Fruit fly (Drosophila melanogaster) whole organism, embryonic: ENCODE measurements around the gene Fpgs1.

ENCODE experiments used
- Asciz ChIP-seq: fragments of 200-800 bp; sonication (Bioruptor generic); optimal IDR thresholded peaks from 2 replicates; lab custom pipeline; 2017; ENCODE audit warnings: missing biosample characterization, mild to moderate bottlenecking, missing genetic modification characterization, missing genetic modification reagents
- B-H1 ChIP-seq: fragments of 200-800 bp; sonication (Bioruptor generic); IDR thresholded peaks from 3 replicates; pipeline ENCODE4 v1.3.6; 2022; ENCODE audit warnings: missing biosample characterization, missing genetic modification characterization
- B-H2 ChIP-seq: fragments of 200-800 bp; sonication (Bioruptor generic); optimal IDR thresholded peaks from 2 replicates; lab custom pipeline; 2018; ENCODE audit warnings: missing biosample characterization, mild to moderate bottlenecking, missing genetic modification characterization
- CG10147 ChIP-seq: fragments of 200-800 bp; sonication (Bioruptor generic); optimal IDR thresholded peaks from 2 replicates; lab custom pipeline; 2019; ENCODE audit warnings: missing biosample characterization, mild to moderate bottlenecking, missing genetic modification characterization, moderate library complexity
- CG10366 ChIP-seq: fragments of 200-800 bp; sonication (Bioruptor generic); IDR thresholded peaks from 2 replicates; pipeline ENCODE4 v1.3.6; 2022; ENCODE audit warnings: missing biosample characterization, missing genetic modification characterization
- CG10431 ChIP-seq: fragments of 200-800 bp; sonication (Bioruptor generic); optimal IDR thresholded peaks from 3 replicates; lab custom pipeline; 2018; ENCODE audit warnings: missing biosample characterization, mild to moderate bottlenecking, missing genetic modification characterization
- CG10565 ChIP-seq: fragments of 200-800 bp; sonication (Bioruptor generic); optimal IDR thresholded peaks from 3 replicates; lab custom pipeline; 2016; ENCODE audit warnings: missing biosample characterization, mild to moderate bottlenecking, missing genetic modification characterization
- CG12744 ChIP-seq: fragments of 200-800 bp; sonication (Bioruptor generic); optimal IDR thresholded peaks from 2 replicates; lab custom pipeline; 2016; ENCODE audit warnings: missing biosample characterization, missing genetic modification characterization
- CG14050 ChIP-seq: fragments of 200-800 bp; sonication (Bioruptor generic); IDR thresholded peaks from 3 replicates; pipeline ENCODE4 v1.3.6; 2022; ENCODE audit warnings: missing biosample characterization, missing genetic modification characterization
- CG14667 ChIP-seq: fragments of 200-800 bp; sonication (Bioruptor generic); IDR thresholded peaks from 2 replicates; pipeline ENCODE4 v1.3.6; 2022; ENCODE audit warnings: missing biosample characterization, missing genetic modification characterization
- CG16815 ChIP-seq: fragments of 200-800 bp; sonication (Bioruptor generic); optimal IDR thresholded peaks from 3 replicates; lab custom pipeline; 2017; ENCODE audit warnings: missing biosample characterization, mild to moderate bottlenecking, missing genetic modification characterization
- CG16863 ChIP-seq: fragments of 200-800 bp; sonication (Bioruptor generic); optimal IDR thresholded peaks from 3 replicates; lab custom pipeline; 2016; ENCODE audit warnings: missing biosample characterization, missing genetic modification characterization
- CG17328 ChIP-seq: fragments of 200-800 bp; sonication (Bioruptor generic); IDR thresholded peaks from 2 replicates; pipeline ENCODE4 v1.3.6; 2022; ENCODE audit warnings: missing biosample characterization, missing genetic modification characterization
- CG17385 ChIP-seq: fragments of 200-800 bp; sonication (Bioruptor generic); optimal IDR thresholded peaks from 3 replicates; lab custom pipeline; 2018; ENCODE audit warnings: missing biosample characterization, mild to moderate bottlenecking, missing genetic modification characterization
- CG30431 ChIP-seq: fragments of 200-800 bp; sonication (Bioruptor generic); optimal IDR thresholded peaks from 2 replicates; lab custom pipeline; 2017; ENCODE audit warnings: missing biosample characterization, missing genetic modification characterization
- CG3407 ChIP-seq: fragments of 200-800 bp; sonication (Bioruptor generic); optimal IDR thresholded peaks from 2 replicates; lab custom pipeline; 2018; ENCODE audit warnings: missing biosample characterization, mild to moderate bottlenecking, missing genetic modification characterization
- CG34422 ChIP-seq: fragments of 200-800 bp; sonication (Bioruptor generic); IDR thresholded peaks from 3 replicates; pipeline ENCODE4 v1.3.6; 2022; ENCODE audit warnings: missing biosample characterization, missing genetic modification characterization
- CG3726 ChIP-seq: fragments of 200-800 bp; sonication (Bioruptor generic); IDR thresholded peaks from 3 replicates; pipeline ENCODE4, ENCODE4 v1.3.6; 2022; ENCODE audit warnings: missing biosample characterization, missing genetic modification characterization
- CG3847 ChIP-seq: fragments of 200-800 bp; sonication (Bioruptor generic); IDR thresholded peaks from 2 replicates; pipeline ENCODE4 v1.3.6; 2022; ENCODE audit warnings: missing biosample characterization, missing genetic modification characterization
- CG4617 ChIP-seq: fragments of 200-800 bp; sonication (Bioruptor generic); optimal IDR thresholded peaks from 3 replicates; lab custom pipeline; 2016; ENCODE audit warnings: missing biosample characterization, missing genetic modification characterization, borderline replicate concordance
- CG4730 ChIP-seq: fragments of 200-800 bp; sonication (Bioruptor generic); IDR thresholded peaks from 2 replicates; pipeline ENCODE4 v1.3.6; 2022; ENCODE audit warnings: missing biosample characterization, missing genetic modification characterization
- CG6813 ChIP-seq: fragments of 200-800 bp; sonication (Bioruptor generic); optimal IDR thresholded peaks from 2 replicates; lab custom pipeline; 2017; ENCODE audit warnings: missing biosample characterization, missing genetic modification characterization, mild to moderate bottlenecking, moderate library complexity, missing genetic modification reagents
- CHES-1-like ChIP-seq: fragments of 200-800 bp; sonication (Bioruptor generic); optimal IDR thresholded peaks from 2 replicates; lab custom pipeline; 2016; ENCODE audit warnings: missing biosample characterization, missing genetic modification characterization
- CTCF ChIP-seq: fragments of 200-800 bp; sonication (Bioruptor generic); optimal IDR thresholded peaks from 2 replicates; lab custom pipeline; 2017; ENCODE audit warnings: missing biosample characterization, mild to moderate bottlenecking, missing genetic modification characterization, moderate library complexity
- Dad ChIP-seq: fragments of 200-800 bp; sonication (Bioruptor generic); optimal IDR thresholded peaks from 3 replicates; lab custom pipeline; 2016; ENCODE audit warnings: missing biosample characterization, missing genetic modification characterization
- Dbx ChIP-seq: fragments of 200-800 bp; sonication (Bioruptor generic); IDR thresholded peaks from 3 replicates; pipeline ENCODE4 v1.3.6; 2022; ENCODE audit warnings: missing biosample characterization, missing genetic modification characterization
- Dip3 ChIP-seq: fragments of 200-800 bp; sonication (Bioruptor generic); optimal IDR thresholded peaks from 3 replicates; lab custom pipeline; 2016; ENCODE audit warnings: missing biosample characterization, missing genetic modification characterization
- E2f1 ChIP-seq: fragments of 200-800 bp; sonication (Bioruptor generic); IDR thresholded peaks from 2 replicates; pipeline ENCODE4 v1.3.6; 2022; ENCODE audit warnings: missing biosample characterization, missing genetic modification characterization
- Ets97D ChIP-seq: fragments of 200-800 bp; sonication (Bioruptor generic); optimal IDR thresholded peaks from 3 replicates; lab custom pipeline; 2016; ENCODE audit warnings: missing biosample characterization, missing genetic modification characterization
- H15 ChIP-seq: fragments of 200-800 bp; sonication (Bioruptor generic); IDR thresholded peaks from 3 replicates; pipeline ENCODE4 v1.3.6; 2022; ENCODE audit warnings: missing biosample characterization, missing genetic modification characterization
- Hey ChIP-seq: fragments of 200-800 bp; sonication (Bioruptor generic); optimal IDR thresholded peaks from 3 replicates; lab custom pipeline; 2018; ENCODE audit warnings: missing biosample characterization, mild to moderate bottlenecking, missing genetic modification characterization
- Hr51 ChIP-seq, 2 experiments: fragments of 200-800 bp; sonication (Bioruptor generic); optimal IDR thresholded peaks; 2 replicates in 1 of 2; 3 replicates in 1 of 2; lab custom pipeline; 2016 to 2018; ENCODE audit warnings: missing biosample characterization in 2 of 2, missing genetic modification characterization in 2 of 2, mild to moderate bottlenecking in 1 of 2, moderate library complexity in 1 of 2
- Sin3A ChIP-seq: fragments of >200 bp; optimal IDR thresholded peaks from 2 replicates; lab custom pipeline; 2018
- Ssrp ChIP-seq: fragments of 200-800 bp; sonication (Bioruptor generic); optimal IDR thresholded peaks from 2 replicates; lab custom pipeline; 2018; ENCODE audit warnings: missing biosample characterization, mild to moderate bottlenecking, missing genetic modification characterization, moderate library complexity
- ac ChIP-seq: fragments of 200-800 bp; sonication (Bioruptor generic); optimal IDR thresholded peaks from 3 replicates; lab custom pipeline; 2017; ENCODE audit warnings: missing biosample characterization, mild to moderate bottlenecking, missing genetic modification characterization
- cato ChIP-seq: fragments of 200-800 bp; sonication (Bioruptor generic); optimal IDR thresholded peaks from 2 replicates; lab custom pipeline; 2016; ENCODE audit warnings: missing biosample characterization, missing genetic modification characterization, borderline replicate concordance
- cg ChIP-seq: fragments of 200-800 bp; sonication (Bioruptor generic); optimal IDR thresholded peaks from 3 replicates; lab custom pipeline; 2019; ENCODE audit warnings: missing biosample characterization, mild to moderate bottlenecking, missing genetic modification characterization, moderate library complexity
- fd64A ChIP-seq: fragments of 200-800 bp; sonication (Bioruptor generic); optimal IDR thresholded peaks from 3 replicates; lab custom pipeline; 2018; ENCODE audit warnings: missing biosample characterization, mild to moderate bottlenecking, missing genetic modification characterization
- fru ChIP-seq: fragments of >200 bp; optimal IDR thresholded peaks from 2 replicates; lab custom pipeline; 2017
- gem ChIP-seq: fragments of 200-800 bp; sonication (Bioruptor generic); optimal IDR thresholded peaks from 2 replicates; lab custom pipeline; 2019; ENCODE audit warnings: missing biosample characterization, mild to moderate bottlenecking, missing genetic modification characterization, moderate library complexity
- her ChIP-seq: fragments of 200-800 bp; sonication (Bioruptor generic); optimal IDR thresholded peaks from 2 replicates; lab custom pipeline; 2016; ENCODE audit warnings: missing biosample characterization, missing genetic modification characterization
- kay ChIP-seq: fragments of 200-800 bp; sonication (Bioruptor generic); optimal IDR thresholded peaks from 2 replicates; lab custom pipeline; 2016; ENCODE audit warnings: missing biosample characterization, missing genetic modification characterization
- p53 ChIP-seq: fragments of 200-800 bp; sonication (Bioruptor generic); optimal IDR thresholded peaks from 2 replicates; lab custom pipeline; 2016; ENCODE audit warnings: missing biosample characterization, missing genetic modification characterization
- ranshi ChIP-seq: fragments of 200-800 bp; sonication (Bioruptor generic); IDR thresholded peaks from 2 replicates; pipeline ENCODE4 v1.3.6; 2022; ENCODE audit warnings: missing biosample characterization, missing genetic modification characterization
- row ChIP-seq: fragments of 200-800 bp; sonication (Bioruptor generic); IDR thresholded peaks from 3 replicates; pipeline ENCODE4 v1.3.6; 2022; ENCODE audit warnings: missing biosample characterization, missing genetic modification characterization
- run ChIP-seq: fragments of 200-800 bp; sonication (Bioruptor generic); optimal IDR thresholded peaks from 3 replicates; lab custom pipeline; 2018; ENCODE audit warnings: missing biosample characterization, mild to moderate bottlenecking, missing genetic modification characterization
- salm ChIP-seq: fragments of 200-800 bp; sonication (Bioruptor generic); optimal IDR thresholded peaks from 2 replicates; lab custom pipeline; 2018; ENCODE audit warnings: missing biosample characterization, mild to moderate bottlenecking, missing genetic modification characterization
- sd ChIP-seq: fragments of 200-800 bp; sonication (Bioruptor generic); optimal IDR thresholded peaks from 3 replicates; lab custom pipeline; 2018; ENCODE audit warnings: missing biosample characterization, mild to moderate bottlenecking, missing genetic modification characterization, moderate library complexity
- shn ChIP-seq: fragments of 200-800 bp; sonication (Bioruptor generic); optimal IDR thresholded peaks from 3 replicates; lab custom pipeline; 2016; ENCODE audit warnings: missing biosample characterization, missing genetic modification characterization
- ttk ChIP-seq: fragments of 200-800 bp; sonication (Bioruptor generic); IDR thresholded peaks from 2 replicates; pipeline ENCODE4 v2.1.2; 2022; ENCODE audit warnings: missing biosample characterization, missing genetic modification characterization
- zen ChIP-seq: fragments of 200-800 bp; sonication (Bioruptor generic); optimal IDR thresholded peaks from 3 replicates; lab custom pipeline; 2018; ENCODE audit warnings: missing biosample characterization, mild to moderate bottlenecking, missing genetic modification characterization, moderate library complexity
- zfh1 ChIP-seq: fragments of 200-800 bp; sonication (Bioruptor generic); IDR thresholded peaks from 3 replicates; pipeline ENCODE4 v1.3.6; 2022; ENCODE audit warnings: missing biosample characterization, missing genetic modification characterization

Gene Fpgs1

DNA sequence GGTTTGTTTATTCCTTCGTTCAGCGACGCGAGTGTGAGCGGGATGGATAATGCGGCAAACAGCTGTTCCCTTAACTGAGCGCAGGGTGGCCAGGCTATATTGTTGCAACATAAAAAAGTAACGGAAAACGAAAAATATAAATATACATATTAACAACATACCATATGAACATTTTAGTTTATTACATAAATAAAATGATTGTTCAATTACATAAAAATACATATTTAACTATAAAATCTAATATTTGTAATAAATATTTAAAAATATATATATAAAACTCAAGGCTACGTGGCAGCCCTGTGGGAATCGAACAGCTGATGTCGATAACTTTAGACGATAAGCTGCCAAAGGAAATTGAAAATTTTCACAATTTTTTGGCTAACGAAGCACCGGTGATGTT lies 17.9 kb downstream of the Fpgs1 start, which contains the start of the genes Aven and CG2540 (continued):
- TF ChIP-seq CG10431 (GFP tag; lab: Kevin White, UChicago) (peak; percentile 56), fd64A (GFP tag; lab: Kevin White, UChicago) (no peak), E2f1 (GFP tag; lab: Robert Waterston, UW) (peak; percentile 69), CG10565 (GFP tag; lab: Kevin White, UChicago) (no peak), shn (GFP tag; lab: Kevin White, UChicago) (no peak), B-H2 (GFP tag; lab: Kevin White, UChicago) (peak; percentile 93), CG12744 (GFP tag; lab: Kevin White, UChicago) (no peak), H15 (no peak), run (tag; lab: Kevin White, UChicago) (peak; percentile 60), CG6813 (GFP tag; lab: Kevin White, UChicago) (peak; percentile 85), CG16863 (GFP tag; lab: Kevin White, UChicago) (no peak), CG17328 (GFP tag; lab: Robert Waterston, UW) (peak; percentile 47; the same call in 1 of the 2 replicates), CHES-1-like (GFP tag; lab: Kevin White, UChicago) (no peak), ac (GFP tag; lab: Kevin White, UChicago) (peak; percentile 51), cg (GFP tag; lab: Kevin White, UChicago) (no peak), Hey (tag; lab: Kevin White, UChicago) (peak; percentile 1), Dbx (GFP tag; lab: Robert Waterston, UW) (peak; percentile 71; the same call in 2 of the 3 replicates), ranshi (peak; percentile 77), B-H1 (GFP tag; lab: Robert Waterston, UW) (no peak), zfh1 (GFP tag; lab: Robert Waterston, UW) (0 out of 3 replicates have a peak, but pooled peaks have one; percentile 22), fru (no peak), gem (tag; lab: Kevin White, UChicago) (peak; percentile 93), Ets97D (GFP tag; lab: Kevin White, UChicago) (no peak), her (GFP tag; lab: Kevin White, UChicago) (no peak), Ssrp (tag; lab: Kevin White, UChicago) (peak; percentile 83), CG14667 (GFP tag; lab: Robert Waterston, UW) (peak; percentile 42; the same call in 1 of the 2 replicates), CG10147 (GFP tag; lab: Kevin White, UChicago) (peak; percentile 87), Sin3A (lab: Kevin White, UChicago) (no peak), CG4617 (GFP tag; lab: Kevin White, UChicago) (peak; percentile 55), CG3847 (GFP tag; lab: Robert Waterston, UW) (peak; percentile 86), CG17385 (GFP tag; lab: Kevin White, UChicago) (peak; percentile 84), CG16815 (peak; percentile 37), zen (tag; lab: Kevin White, UChicago) (peak; percentile 81), kay (GFP tag; lab: Kevin White, UChicago) (peak; percentile 3), Hr51 (GFP tag; optimal IDR thresholded peaks at IDR 0.05; lab: Kevin White, UChicago) (peak; percentile 2 to 89), Dad (GFP tag; lab: Kevin White, UChicago) (no peak), row (GFP tag; lab: Robert Waterston, UW) (peak; percentile 90), CG30431 (GFP tag; lab: Kevin White, UChicago) (peak; percentile 74), Dip3 (no peak), CG10366 (peak; percentile 49), CG3407 (GFP tag; lab: Kevin White, UChicago) (peak; percentile 70), cato (GFP tag; lab: Kevin White, UChicago) (peak; percentile 22), CTCF (GFP tag; lab: Kevin White, UChicago) (peak; percentile 7), sd (tag; lab: Kevin White, UChicago) (peak; percentile 58), CG14050 (GFP tag; lab: Robert Waterston, UW) (peak; percentile 33; the same call in 1 of the 3 replicates), CG34422 (GFP tag; lab: Robert Waterston, UW) (peak; percentile 33; the same call in 1 of the 3 replicates), salm (peak; percentile 75), Asciz (GFP tag; lab: Kevin White, UChicago) (peak; percentile 67), ttk (GFP tag; lab: Robert Waterston, UW) (peak; percentile 37; the same call in 1 of the 2 replicates), CG3726 (no peak), p53 (GFP tag; lab: Kevin White, UChicago) (no peak), CG4730 (GFP tag; lab: Robert Waterston, UW) (peak; percentile 36; the same call in 1 of the 2 replicates)
